Fruit fly (Drosophila melanogaster) whole organism, embryonic: ENCODE data around the gene CG33230.
A peak's percentile ranks its signal among the peaks of the same experiment; 100 is the strongest.

Experiments
- Atf-2 ChIP-seq: fragments of 200-800 bp; sonication (Bioruptor generic); optimal IDR thresholded peaks from 2 replicates; lab custom pipeline; 2016; ENCODE audit warnings: missing biosample characterization, missing genetic modification characterization
- BEAF-32 ChIP-seq: fragments of 200-800 bp; sonication (Bioruptor generic); optimal IDR thresholded peaks from 3 replicates; lab custom pipeline; 2017; ENCODE audit warnings: missing biosample characterization, missing genetic modification characterization, mild to moderate bottlenecking, moderate library complexity, missing genetic modification reagents
- CG1024 ChIP-seq: fragments of 200-800 bp; sonication (Bioruptor generic); IDR thresholded peaks from 2 replicates; pipeline ENCODE4 v1.3.6; 2022; ENCODE audit warnings: missing biosample characterization, missing genetic modification characterization
- CG10274 ChIP-seq: fragments of 200-800 bp; sonication (Bioruptor generic); optimal IDR thresholded peaks from 3 replicates; lab custom pipeline; 2017; ENCODE audit warnings: missing biosample characterization, mild to moderate bottlenecking, missing genetic modification characterization
- CG10431 ChIP-seq: fragments of 200-800 bp; sonication (Bioruptor generic); optimal IDR thresholded peaks from 3 replicates; lab custom pipeline; 2018; ENCODE audit warnings: missing biosample characterization, mild to moderate bottlenecking, missing genetic modification characterization
- CG10565 ChIP-seq: fragments of 200-800 bp; sonication (Bioruptor generic); optimal IDR thresholded peaks from 3 replicates; lab custom pipeline; 2016; ENCODE audit warnings: missing biosample characterization, mild to moderate bottlenecking, missing genetic modification characterization
- CG12299 ChIP-seq: fragments of 200-800 bp; sonication (Bioruptor generic); optimal IDR thresholded peaks from 2 replicates; lab custom pipeline; 2018; ENCODE audit warnings: missing biosample characterization, mild to moderate bottlenecking, missing genetic modification characterization
- CG13123 ChIP-seq: fragments of 200-800 bp; sonication (Bioruptor generic); optimal IDR thresholded peaks from 2 replicates; lab custom pipeline; 2016; ENCODE audit warnings: missing biosample characterization, missing genetic modification characterization
- CG13894 ChIP-seq: fragments of 200-800 bp; sonication (Bioruptor generic); optimal IDR thresholded peaks from 3 replicates; lab custom pipeline; 2018; ENCODE audit warnings: missing biosample characterization, mild to moderate bottlenecking, missing genetic modification characterization, moderate library complexity
- CG15514 ChIP-seq: fragments of 200-800 bp; sonication (Bioruptor generic); optimal IDR thresholded peaks from 3 replicates; lab custom pipeline; 2017; ENCODE audit warnings: missing biosample characterization, missing genetic modification characterization, mild to moderate bottlenecking, moderate library complexity, missing genetic modification reagents
- CG16815 ChIP-seq: fragments of 200-800 bp; sonication (Bioruptor generic); optimal IDR thresholded peaks from 3 replicates; lab custom pipeline; 2017; ENCODE audit warnings: missing biosample characterization, mild to moderate bottlenecking, missing genetic modification characterization
- CG2712 ChIP-seq: fragments of 200-800 bp; optimal IDR thresholded peaks from 3 replicates; lab custom pipeline; 2019; ENCODE audit warnings: missing biosample characterization, mild to moderate bottlenecking, missing genetic modification characterization, moderate library complexity
- CG32767 ChIP-seq: fragments of 200-800 bp; sonication (Bioruptor generic); IDR thresholded peaks from 2 replicates; pipeline ENCODE4 v1.3.6; 2022; ENCODE audit warnings: missing biosample characterization, missing genetic modification characterization
- CG4360 ChIP-seq: fragments of 200-800 bp; sonication (Bioruptor generic); IDR thresholded peaks from 2 replicates; pipeline ENCODE4 v1.3.6; 2022; ENCODE audit warnings: missing biosample characterization, missing genetic modification characterization
- CG8290 ChIP-seq, 3 experiments: fragments of 200-800 bp; sonication (Bioruptor generic); optimal IDR thresholded peaks; 2 replicates each; lab custom pipeline; 2016 to 2019; ENCODE audit warnings: missing biosample characterization in 3 of 3, missing genetic modification characterization in 3 of 3, mild to moderate bottlenecking in 2 of 3, moderate library complexity in 1 of 3
- CG9437 ChIP-seq: fragments of 200-800 bp; sonication (Bioruptor generic); optimal IDR thresholded peaks from 2 replicates; lab custom pipeline; 2018; ENCODE audit warnings: missing biosample characterization, mild to moderate bottlenecking, missing genetic modification characterization
- CG9727 ChIP-seq: fragments of 200-800 bp; sonication (Bioruptor generic); optimal IDR thresholded peaks from 3 replicates; lab custom pipeline; 2017; ENCODE audit warnings: missing biosample characterization, mild to moderate bottlenecking, missing genetic modification characterization
- CG9876 ChIP-seq: fragments of 200-800 bp; sonication (Bioruptor generic); optimal IDR thresholded peaks from 2 replicates; lab custom pipeline; 2016; ENCODE audit warnings: missing biosample characterization, missing genetic modification characterization
- CoRest ChIP-seq: fragments of 200-800 bp; sonication (Bioruptor generic); optimal IDR thresholded peaks from 3 replicates; lab custom pipeline; 2018; ENCODE audit warnings: missing biosample characterization, mild to moderate bottlenecking, missing genetic modification characterization, moderate library complexity
- Dad ChIP-seq: fragments of 200-800 bp; sonication (Bioruptor generic); optimal IDR thresholded peaks from 3 replicates; lab custom pipeline; 2016; ENCODE audit warnings: missing biosample characterization, missing genetic modification characterization
- Eip74EF ChIP-seq, 2 experiments: fragments of 200-800 bp in 1 of 2; fragments of >200 bp in 1 of 2; sonication (Bioruptor generic) in 1 of 2; optimal IDR thresholded peaks; 2 replicates each; lab custom pipeline; 2017 to 2019; ENCODE audit warnings: missing biosample characterization in 2 of 2, missing genetic modification characterization in 2 of 2, mild to moderate bottlenecking in 1 of 2, moderate library complexity in 1 of 2
- HHEX ChIP-seq: fragments of 200-800 bp; sonication (Bioruptor generic); optimal IDR thresholded peaks from 3 replicates; lab custom pipeline; 2017; ENCODE audit warnings: missing biosample characterization, mild to moderate bottlenecking, missing genetic modification characterization, missing genetic modification reagents
- HLH4C ChIP-seq: fragments of 200-800 bp; sonication (Bioruptor generic); IDR thresholded peaks from 3 replicates; pipeline ENCODE4 v1.3.6; 2022; ENCODE audit warnings: missing biosample characterization, missing genetic modification characterization; ENCODE audit not compliant: partially characterized antibody
- Jarid2 ChIP-seq: fragments of 200-800 bp; sonication (Bioruptor generic); optimal IDR thresholded peaks from 3 replicates; lab custom pipeline; 2017; ENCODE audit warnings: mild to moderate bottlenecking, missing biosample characterization, missing genetic modification reagents, missing genetic modification characterization
- NFAT ChIP-seq: fragments of 200-800 bp; sonication (Bioruptor generic); IDR thresholded peaks from 2 replicates; pipeline ENCODE4 v1.3.6; 2022; ENCODE audit warnings: missing biosample characterization, missing genetic modification characterization
- Oaz ChIP-seq: fragments of 200-800 bp; sonication (Bioruptor generic); IDR thresholded peaks from 2 replicates; pipeline ENCODE4 v1.3.6; 2022; ENCODE audit warnings: missing biosample characterization, missing genetic modification characterization
- bbx ChIP-seq: fragments of 200-800 bp; sonication (Bioruptor generic); IDR thresholded peaks from 2 replicates; pipeline ENCODE4 v1.3.6; 2022; ENCODE audit warnings: missing biosample characterization, missing genetic modification characterization; ENCODE audit not compliant: partially characterized antibody
- chm ChIP-seq: fragments of 200-800 bp; sonication (Bioruptor generic); IDR thresholded peaks from 2 replicates; pipeline ENCODE4 v1.3.6; 2022; ENCODE audit warnings: missing biosample characterization, missing genetic modification characterization
- chn ChIP-seq: fragments of 200-800 bp; sonication (Bioruptor generic); optimal IDR thresholded peaks from 2 replicates; lab custom pipeline; 2016; ENCODE audit warnings: missing biosample characterization, missing genetic modification characterization
- corto ChIP-seq: fragments of 200-800 bp; sonication (Bioruptor generic); optimal IDR thresholded peaks from 2 replicates; lab custom pipeline; 2016; ENCODE audit warnings: missing biosample characterization, mild to moderate bottlenecking, missing genetic modification characterization, moderate library complexity
- crc ChIP-seq: fragments of 200-800 bp; sonication (Bioruptor generic); optimal IDR thresholded peaks from 2 replicates; lab custom pipeline; 2016; ENCODE audit warnings: missing biosample characterization, missing genetic modification characterization
- cwo ChIP-seq: fragments of 200-800 bp; sonication (Bioruptor generic); optimal IDR thresholded peaks from 3 replicates; lab custom pipeline; 2017; ENCODE audit warnings: missing biosample characterization, missing genetic modification characterization, mild to moderate bottlenecking, moderate library complexity, missing genetic modification reagents
- dmrt99B ChIP-seq: fragments of 200-800 bp; sonication (Bioruptor generic); optimal IDR thresholded peaks from 2 replicates; lab custom pipeline; 2018; ENCODE audit warnings: missing biosample characterization, mild to moderate bottlenecking, missing genetic modification characterization, moderate library complexity
- exex ChIP-seq: fragments of 200-800 bp; sonication (Bioruptor generic); optimal IDR thresholded peaks from 4 replicates; lab custom pipeline; 2018; ENCODE audit warnings: missing biosample characterization, mild to moderate bottlenecking, missing genetic modification characterization, moderate library complexity
- grn ChIP-seq: fragments of 200-800 bp; sonication (Bioruptor generic); optimal IDR thresholded peaks from 3 replicates; lab custom pipeline; 2017; ENCODE audit warnings: missing biosample characterization, missing genetic modification characterization
- gro ChIP-seq: fragments of 200-800 bp; sonication (Bioruptor generic); optimal IDR thresholded peaks from 2 replicates; lab custom pipeline; 2016; ENCODE audit warnings: missing biosample characterization, missing genetic modification characterization
- hkb ChIP-seq, 2 experiments: fragments of 200-800 bp in 1 of 2; fragments of >200 bp in 1 of 2; sonication (Bioruptor generic) in 1 of 2; IDR thresholded peaks in 1 of 2; optimal IDR thresholded peaks in 1 of 2; 2 replicates each; pipeline versions ENCODE4 v1.3.6 to Lab custom; 2017 to 2022; ENCODE audit warnings: missing biosample characterization in 1 of 2, missing genetic modification characterization in 1 of 2
- ken ChIP-seq: fragments of 200-800 bp; sonication (Bioruptor generic); IDR thresholded peaks from 3 replicates; pipeline ENCODE4 v1.3.6; 2022; ENCODE audit warnings: missing biosample characterization, missing genetic modification characterization
- lmd ChIP-seq: fragments of 200-800 bp; sonication (Bioruptor generic); IDR thresholded peaks from 2 replicates; pipeline ENCODE4 v1.3.6; 2022; ENCODE audit warnings: missing biosample characterization, missing genetic modification characterization
- odd ChIP-seq: fragments of 200-800 bp; sonication (Bioruptor generic); optimal IDR thresholded peaks from 2 replicates; lab custom pipeline; 2017; ENCODE audit warnings: missing biosample characterization, mild to moderate bottlenecking, missing genetic modification characterization
- pan ChIP-seq, 4 experiments: fragments of >200 bp in 3 of 4; fragments of 200-800 bp in 1 of 4; sonication (Bioruptor generic) in 1 of 4; optimal IDR thresholded peaks in 3 of 4; IDR thresholded peaks in 1 of 4; 2 replicates each; pipeline versions ENCODE4 v1.3.6 to Lab custom; 2017 to 2022; ENCODE audit warnings: missing biosample characterization in 2 of 4, missing genetic modification characterization in 2 of 4, mixed read lengths in 1 of 4
- psq ChIP-seq: fragments of 200-800 bp; sonication (Bioruptor generic); optimal IDR thresholded peaks from 2 replicates; lab custom pipeline; 2017; ENCODE audit warnings: missing biosample characterization, missing genetic modification characterization
- row ChIP-seq: fragments of 200-800 bp; sonication (Bioruptor generic); IDR thresholded peaks from 3 replicates; pipeline ENCODE4 v1.3.6; 2022; ENCODE audit warnings: missing biosample characterization, missing genetic modification characterization
- sens ChIP-seq: fragments of 200-800 bp; sonication (Bioruptor generic); peaks from one replicate; lab custom pipeline; 2016; ENCODE audit warnings: missing biosample characterization, missing genetic modification characterization
- sug ChIP-seq: fragments of 200-800 bp; optimal IDR thresholded peaks from 2 replicates; lab custom pipeline; 2019; ENCODE audit warnings: missing biosample characterization, mild to moderate bottlenecking, missing genetic modification characterization, moderate library complexity
- zen2 ChIP-seq: fragments of 200-800 bp; sonication (Bioruptor generic); IDR thresholded peaks from 3 replicates; pipeline ENCODE4 v1.3.6; 2022; ENCODE audit warnings: missing biosample characterization, missing genetic modification characterization; ENCODE audit not compliant: partially characterized antibody

CG33230 gene

DNA sequence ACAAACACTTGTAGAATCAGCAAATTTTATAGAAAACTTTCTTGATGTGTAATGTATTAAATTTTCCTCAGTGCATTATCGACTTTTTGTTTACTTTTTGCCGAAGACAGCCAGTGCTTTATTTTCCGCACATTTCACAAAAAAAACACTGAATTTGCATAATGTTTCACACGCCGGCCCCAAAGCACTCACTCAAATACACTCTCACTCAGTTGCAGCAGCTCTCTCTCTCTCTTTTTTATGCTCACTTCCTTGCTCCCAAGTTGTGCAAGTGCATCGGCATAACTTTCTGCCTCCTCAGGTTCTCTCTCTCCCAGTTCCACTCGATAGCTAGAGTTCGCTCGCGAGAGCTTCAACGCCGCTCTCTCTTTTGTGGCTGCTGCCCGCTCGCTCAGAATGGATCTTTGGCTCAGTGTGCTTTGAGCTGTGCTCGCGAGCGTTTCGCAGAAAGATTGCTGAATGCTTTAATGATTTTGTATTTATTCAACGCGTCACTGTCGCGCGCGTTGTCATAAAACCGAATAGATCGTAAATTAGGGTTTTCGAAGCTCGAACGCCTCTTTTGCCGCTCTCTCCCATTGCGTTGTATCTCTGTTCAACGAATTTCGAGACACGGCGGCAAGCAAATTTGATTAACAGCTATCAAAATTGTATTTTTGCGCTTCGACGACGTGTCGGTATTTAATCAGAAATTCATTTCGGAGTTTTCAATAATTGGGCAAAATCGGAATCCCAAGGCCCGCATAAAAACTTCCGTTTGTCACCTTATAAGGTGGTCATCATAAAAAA is 31.8 kb upstream of the CG33230 start (continued):
- TF ChIP-seq chm (GFP tag; lab: Robert Waterston, UW) = peak; percentile 82; the same call in 1 of the 2 replicates
- TF ChIP-seq cwo (GFP tag; lab: Kevin White, UChicago) = peak; percentile 27
- TF ChIP-seq Oaz (GFP tag; lab: Robert Waterston, UW) = no peak
- peak; percentile 29 for TF ChIP-seq odd
- peak; percentile 10 for TF ChIP-seq corto (GFP tag; lab: Kevin White, UChicago)
- TF ChIP-seq sens (GFP tag; lab: Kevin White, UChicago) = peak; percentile 71
- no peak for TF ChIP-seq chn (GFP tag; lab: Kevin White, UChicago)
- TF ChIP-seq NFAT (GFP tag; lab: Robert Waterston, UW) = 0 out of 2 replicates have a peak, but pooled peaks have one; percentile 19
- peak; percentile 59 for TF ChIP-seq exex (tag; lab: Kevin White, UChicago)
- no peak for TF ChIP-seq CG13123 (GFP tag; lab: Kevin White, UChicago)
- peak; percentile 20 for TF ChIP-seq gro (GFP tag; lab: Kevin White, UChicago)
- TF ChIP-seq lmd (GFP tag; lab: Robert Waterston, UW) = no peak
- TF ChIP-seq Eip74EF (GFP tag; optimal IDR thresholded peaks at IDR 0.05; lab: Kevin White, UChicago) = peak in 1 of 2 experiments; percentile 35
- TF ChIP-seq hkb (optimal IDR thresholded peaks at IDR 0.05; lab: Kevin White, UChicago) = no peak
- TF ChIP-seq hkb (GFP tag; IDR thresholded peaks at IDR 0.05; lab: Robert Waterston, UW) = peak; percentile 56
- TF ChIP-seq CG12299 (tag; lab: Kevin White, UChicago) = no peak
- TF ChIP-seq sug = peak; percentile 14
- TF ChIP-seq CG8290 (GFP tag; optimal IDR thresholded peaks at IDR 0.05; lab: Kevin White, UChicago) = no peak
- TF ChIP-seq CG8290 (tag; optimal IDR thresholded peaks at IDR 0.05; lab: Kevin White, UChicago) = peak in 1 of 2 experiments; percentile 37
- TF ChIP-seq CG2712 = peak; percentile 3
- no peak for TF ChIP-seq CoRest
- TF ChIP-seq HLH4C (GFP tag; lab: Robert Waterston, UW) = 0 out of 3 replicates have a peak, but pooled peaks have one; percentile 45
- TF ChIP-seq Atf-2 (GFP tag; lab: Kevin White, UChicago) = no peak
- no peak for TF ChIP-seq Dad (GFP tag; lab: Kevin White, UChicago)
- TF ChIP-seq row (GFP tag; lab: Robert Waterston, UW) = no peak
- TF ChIP-seq dmrt99B = no peak
- TF ChIP-seq zen2 = peak; percentile 92; the same call in 2 of the 3 replicates
- no peak for TF ChIP-seq CG9727
- TF ChIP-seq pan (optimal IDR thresholded peaks at IDR 0.05; lab: Kevin White, UChicago) = no peak
- TF ChIP-seq pan (GFP tag; optimal IDR thresholded peaks at IDR 0.05 in 1 of 2, IDR thresholded peaks at IDR 0.05 in 1 of 2) = no peak
- TF ChIP-seq BEAF-32 (GFP tag; lab: Kevin White, UChicago) = no peak
- TF ChIP-seq CG10274 (GFP tag; lab: Kevin White, UChicago) = no peak
- peak; percentile 98 for TF ChIP-seq Jarid2
- TF ChIP-seq bbx (GFP tag; lab: Robert Waterston, UW) = peak; percentile 67
- TF ChIP-seq CG15514 (GFP tag; lab: Kevin White, UChicago) = peak; percentile 24
- TF ChIP-seq HHEX (GFP tag; lab: Kevin White, UChicago) = peak; percentile 46
- no peak for TF ChIP-seq CG32767 (GFP tag; lab: Robert Waterston, UW)
- peak; percentile 47; the same call in 1 of the 2 replicates for TF ChIP-seq CG4360 (GFP tag; lab: Robert Waterston, UW)
- TF ChIP-seq grn (GFP tag; lab: Kevin White, UChicago) = no peak
- peak; percentile 54 for TF ChIP-seq CG13894 (tag; lab: Kevin White, UChicago)
- 0 out of 3 replicates have a peak, but pooled peaks have one; percentile 18 for TF ChIP-seq ken
- TF ChIP-seq CG16815 (GFP tag; lab: Kevin White, UChicago) = no peak
- TF ChIP-seq CG1024 (GFP tag; lab: Robert Waterston, UW) = peak; percentile 9; the same call in 1 of the 2 replicates
- TF ChIP-seq crc (GFP tag; lab: Kevin White, UChicago) = no peak
- TF ChIP-seq CG10565 = no peak
- no peak for TF ChIP-seq psq
- TF ChIP-seq CG9876 (GFP tag; lab: Kevin White, UChicago) = no peak
- no peak for TF ChIP-seq CG9437
- no peak for TF ChIP-seq CG10431 (GFP tag; lab: Kevin White, UChicago)
